Fruit fly (Drosophila melanogaster): ENCODE results near the gene TORIP.
A peak's percentile ranks its signal among the peaks of the same experiment; 100 is the strongest.

Gene TORIP

DNA sequence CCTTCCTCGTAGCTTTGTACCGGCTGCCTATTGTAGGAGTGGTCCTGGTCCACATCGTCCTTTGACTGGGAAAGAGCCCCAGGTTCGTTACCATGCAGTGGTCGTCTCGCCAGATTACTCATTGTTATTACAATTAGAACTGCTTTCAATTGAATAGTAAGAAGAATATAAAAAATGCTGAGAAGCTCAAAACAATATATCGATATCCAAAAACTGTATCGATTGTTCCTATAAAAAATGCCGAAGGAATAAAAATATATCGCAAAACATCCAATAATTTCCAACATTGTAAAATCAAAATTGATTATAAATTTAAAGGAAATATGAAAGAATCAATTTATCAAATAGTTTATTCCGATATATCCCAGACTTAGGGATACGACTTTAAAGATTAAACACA, at the start of gene TORIP, which contains the start of gene Ccdc58 (continued):
- TF ChIP-seq CG11504 (tag; optimal IDR thresholded peaks at IDR 0.05) (no peak), CG18476 (GFP tag; optimal IDR thresholded peaks at IDR 0.05) (no peak), CG2875 (GFP tag; optimal IDR thresholded peaks at IDR 0.05) (no peak), gcm (GFP tag; optimal IDR thresholded peaks at IDR 0.05) (no peak), Atf3 (GFP tag; optimal IDR thresholded peaks at IDR 0.05) (no peak), TFAM (GFP tag; optimal IDR thresholded peaks at IDR 0.05) (no peak), CG7786 (GFP tag; optimal IDR thresholded peaks at IDR 0.05) (no peak), CG9876 (GFP tag; optimal IDR thresholded peaks at IDR 0.05) (no peak), lola (GFP tag; optimal IDR thresholded peaks at IDR 0.05) (no peak), E2f2 (GFP tag; IDR thresholded peaks at IDR 0.05) (no peak), pita (GFP tag; optimal IDR thresholded peaks at IDR 0.05) (no peak), ato (GFP tag; IDR thresholded peaks at IDR 0.05; ENCODE audit: partially characterized antibody) (no peak), CG34224 (GFP tag; IDR thresholded peaks at IDR 0.05; ENCODE audit: partially characterized antibody) (peak; percentile 88), dimm (GFP tag; IDR thresholded peaks at IDR 0.05) (no peak), rib (GFP tag; IDR thresholded peaks at IDR 0.05) (no peak)

DNA sequence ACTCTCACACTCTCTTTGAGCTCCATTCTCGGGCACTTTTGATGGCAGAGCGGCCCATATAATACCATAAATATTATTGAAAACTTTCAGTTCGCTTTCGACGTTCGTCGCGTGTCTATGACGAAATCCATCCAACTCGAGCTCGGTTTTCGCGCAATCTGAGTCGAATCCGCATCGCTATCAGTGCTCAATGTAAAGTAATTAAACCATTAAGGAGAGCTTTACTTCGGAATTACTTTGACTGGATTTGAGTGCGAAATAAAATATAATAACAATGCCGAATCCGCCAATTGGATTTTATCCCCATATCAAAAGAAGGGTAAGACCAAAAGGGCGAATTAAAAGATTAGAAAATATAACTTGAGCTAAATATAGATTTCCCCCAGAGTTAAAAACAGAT, 43.2 kb upstream of the TORIP start:
- TF ChIP-seq sens (GFP tag) (peak; percentile 31), usp (GFP tag; optimal IDR thresholded peaks at IDR 0.05) (no peak), twi (tag; optimal IDR thresholded peaks at IDR 0.05) (no peak)

DNA sequence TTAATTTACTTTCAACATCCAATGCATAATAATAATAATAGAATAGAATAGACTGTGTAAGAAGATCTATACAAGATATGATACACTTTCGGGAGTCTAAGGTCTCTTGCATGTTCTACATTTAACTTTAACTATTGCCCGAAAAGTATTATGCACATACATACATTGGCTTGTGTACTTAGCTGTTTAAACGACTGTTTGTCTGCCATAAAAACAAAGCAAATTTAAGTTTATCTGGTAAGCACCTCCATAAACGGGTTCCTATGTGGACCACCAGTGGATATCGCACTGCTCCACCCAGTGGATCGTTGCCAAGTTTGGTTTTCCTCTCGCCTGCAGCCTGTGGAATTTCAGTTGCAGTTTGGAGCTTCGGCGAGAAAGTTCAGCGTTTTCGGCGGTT, 42.1 kb upstream of the TORIP start:
- TF ChIP-seq org-1 (GFP tag; optimal IDR thresholded peaks at IDR 0.05) (peak; percentile 38), CG18764 (GFP tag; optimal IDR thresholded peaks at IDR 0.05) (no peak), kah (GFP tag; optimal IDR thresholded peaks at IDR 0.05) (no peak), pfk (GFP tag; optimal IDR thresholded peaks at IDR 0.05) (no peak), E2f1 (GFP tag; IDR thresholded peaks at IDR 0.05) (no peak), CG6272 (GFP tag; IDR thresholded peaks at IDR 0.05) (no peak), nau (GFP tag; optimal IDR thresholded peaks at IDR 0.05) (no peak), fu2 (GFP tag; optimal IDR thresholded peaks at IDR 0.05) (no peak), sc (optimal IDR thresholded peaks at IDR 0.05) (no peak), sc (GFP tag; optimal IDR thresholded peaks at IDR 0.05) (no peak), ab (GFP tag; optimal IDR thresholded peaks at IDR 0.05) (no peak), slbo (GFP tag; IDR thresholded peaks at IDR 0.05) (no peak), CHES-1-like (GFP tag; optimal IDR thresholded peaks at IDR 0.05) (no peak), CG2202 (tag; optimal IDR thresholded peaks at IDR 0.05) (no peak), crol (GFP tag; IDR thresholded peaks at IDR 0.05) (no peak), dm (GFP tag; optimal IDR thresholded peaks at IDR 0.05) (no peak), disco-r (GFP tag; optimal IDR thresholded peaks at IDR 0.05) (no peak), Dip3 (GFP tag; optimal IDR thresholded peaks at IDR 0.05) (no peak), CG7271 (tag; optimal IDR thresholded peaks at IDR 0.05) (no peak), salm (tag; optimal IDR thresholded peaks at IDR 0.05) (peak; percentile 55), fd64A (GFP tag; optimal IDR thresholded peaks at IDR 0.05) (no peak), CG11723 (GFP tag; optimal IDR thresholded peaks at IDR 0.05) (no peak), CG11456 (GFP tag; IDR thresholded peaks at IDR 0.05) (no peak), CG18011 (GFP tag; optimal IDR thresholded peaks at IDR 0.05) (no peak), CG10565 (GFP tag; optimal IDR thresholded peaks at IDR 0.05) (no peak), CG1603 (tag; optimal IDR thresholded peaks at IDR 0.05) (no peak), toy (GFP tag; IDR thresholded peaks at IDR 0.05) (no peak), Max (GFP tag; optimal IDR thresholded peaks at IDR 0.05) (no peak), CG4282 (GFP tag; optimal IDR thresholded peaks at IDR 0.05) (no peak), sens-2 (GFP tag; IDR thresholded peaks at IDR 0.05) (no peak), CG17912 (GFP tag; optimal IDR thresholded peaks at IDR 0.05) (peak; percentile 21), fru (optimal IDR thresholded peaks at IDR 0.05) (no peak), Stat92E (GFP tag; optimal IDR thresholded peaks at IDR 0.05) (no peak)
